Worm (Caenorhabditis elegans) whole organism, early embryonic: ENCODE measurements around the gene hlh-8.

ENCODE experiments used
- aly-1 ChIP-seq: sonication (generic microtip); optimal IDR thresholded peaks from 2 replicates; lab custom pipeline; 2016; ENCODE audit warnings: missing genetic modification characterization, missing compliant biosample characterization
- tbx-37 ChIP-seq: fragments of 200-800 bp; sonication (Bioruptor generic); conservative IDR thresholded peaks from 2 replicates; pipeline ENCODE4 v1.3.6; 2022; ENCODE audit warnings: missing genetic modification reagents, missing genetic modification characterization, missing compliant biosample characterization

- TF ChIP-seq aly-1 (tag; lab: Kevin White, UChicago) (no peak), tbx-37 (GFP tag; lab: Robert Waterston, UW) (no peak)
Observed at ce11 chrX:8117827-8118317, 1.6 kb downstream of the hlh-8 start.
